Worm (Caenorhabditis elegans) whole organism, L3 larva: ENCODE data around the gene fbxb-40.
A peak's percentile ranks its signal among the peaks of the same experiment; 100 is the strongest.

Experiments
- ZK546.5 ChIP-seq: sonication (generic microtip); optimal IDR thresholded peaks from 2 replicates; lab custom pipeline; 2017; ENCODE audit warnings: missing biosample characterization, missing genetic modification characterization
- aly-2 ChIP-seq: fragments of 150-350 bp; optimal IDR thresholded peaks from 2 replicates; lab custom pipeline; 2014; ENCODE audit warnings: missing biosample characterization, missing genetic modification characterization
- ama-1 ChIP-seq: fragments of 150-350 bp; optimal IDR thresholded peaks from 2 replicates; lab custom pipeline; 2018
- ceh-16 ChIP-seq: sonication (generic microtip); optimal IDR thresholded peaks from 2 replicates; lab custom pipeline; 2017; ENCODE audit warnings: missing biosample characterization, missing genetic modification characterization
- ceh-28 ChIP-seq: fragments of 150-350 bp; optimal IDR thresholded peaks from 2 replicates; lab custom pipeline; 2014; ENCODE audit warnings: missing biosample characterization, missing genetic modification reagents, missing genetic modification characterization
- egl-27 ChIP-seq: sonication (generic microtip); optimal IDR thresholded peaks from 4 replicates; lab custom pipeline; 2017; ENCODE audit warnings: missing biosample characterization, missing genetic modification reagents, missing genetic modification characterization
- egl-5 ChIP-seq: fragments of 150-350 bp; optimal IDR thresholded peaks from 2 replicates; lab custom pipeline; 2017; ENCODE audit warnings: missing biosample characterization, missing genetic modification reagents, missing genetic modification characterization, inconsistent platforms
- elt-1 ChIP-seq: fragments of 150-350 bp; optimal IDR thresholded peaks from 2 replicates; lab custom pipeline; 2014; ENCODE audit warnings: missing biosample characterization, missing genetic modification characterization
- elt-3 ChIP-seq, 3 experiments: fragments of 150-350 bp in 1 of 3; sonication (generic microtip) in 2 of 3; optimal IDR thresholded peaks; 2 replicates in 2 of 3; 4 replicates in 1 of 3; lab custom pipeline; 2014 to 2017; ENCODE audit warnings: missing biosample characterization in 3 of 3, missing genetic modification characterization in 3 of 3
- eor-1 ChIP-seq, 2 experiments: fragments of 150-350 bp; optimal IDR thresholded peaks; 2 replicates each; lab custom pipeline; 2014 to 2018; ENCODE audit warnings: missing biosample characterization in 2 of 2, missing genetic modification characterization in 2 of 2
- fkh-10 ChIP-seq: sonication (generic microtip); optimal IDR thresholded peaks from 2 replicates; lab custom pipeline; 2017; ENCODE audit warnings: missing biosample characterization, missing genetic modification reagents, missing genetic modification characterization
- fos-1 ChIP-seq: fragments of 150-350 bp; optimal IDR thresholded peaks from 2 replicates; lab custom pipeline; 2014; ENCODE audit warnings: missing biosample characterization, missing genetic modification characterization
- hmg-11 ChIP-seq: sonication (generic microtip); optimal IDR thresholded peaks from 2 replicates; lab custom pipeline; 2016; ENCODE audit warnings: missing genetic modification characterization, missing compliant biosample characterization
- lin-15B ChIP-seq: fragments of 150-350 bp; optimal IDR thresholded peaks from 2 replicates; lab custom pipeline; 2014; ENCODE audit warnings: missing biosample characterization, missing genetic modification characterization
- lin-39 ChIP-seq: fragments of 150-350 bp; optimal IDR thresholded peaks from 2 replicates; lab custom pipeline; 2018; ENCODE audit warnings: missing biosample characterization, missing genetic modification reagents, missing genetic modification characterization
- lsy-12 ChIP-seq: sonication (generic microtip); optimal IDR thresholded peaks from 2 replicates; lab custom pipeline; 2016; ENCODE audit warnings: mild to moderate bottlenecking, missing genetic modification characterization, missing compliant biosample characterization
- mdl-1 ChIP-seq: fragments of 150-350 bp; optimal IDR thresholded peaks from 2 replicates; lab custom pipeline; 2014; ENCODE audit warnings: missing biosample characterization, missing genetic modification characterization
- mml-1 ChIP-seq: fragments of 150-350 bp; sonication (generic microtip); optimal IDR thresholded peaks from 3 replicates; lab custom pipeline; 2014; ENCODE audit warnings: missing biosample characterization, missing genetic modification characterization
- nfya-1 ChIP-seq: sonication (generic microtip); optimal IDR thresholded peaks from 2 replicates; lab custom pipeline; 2017; ENCODE audit warnings: missing genetic modification characterization, mild to moderate bottlenecking, missing compliant biosample characterization, antibody characterized with exemption, moderate library complexity; ENCODE audit not compliant: insufficient read depth
- nhr-11 ChIP-seq: fragments of 150-350 bp; optimal IDR thresholded peaks from 2 replicates; lab custom pipeline; 2014; ENCODE audit warnings: missing biosample characterization, missing genetic modification characterization
- nhr-25 ChIP-seq: sonication (generic microtip); optimal IDR thresholded peaks from 2 replicates; lab custom pipeline; 2017; ENCODE audit warnings: missing biosample characterization, missing genetic modification characterization
- nhr-43 ChIP-seq: sonication (generic microtip); optimal IDR thresholded peaks from 2 replicates; lab custom pipeline; 2016; ENCODE audit warnings: mild to moderate bottlenecking, missing genetic modification characterization, missing compliant biosample characterization; ENCODE audit not compliant: poor library complexity, severe bottlenecking
- nhr-67 ChIP-seq: fragments of 150-350 bp; optimal IDR thresholded peaks from 2 replicates; lab custom pipeline; 2014; ENCODE audit warnings: missing biosample characterization, missing genetic modification characterization
- nhr-76 ChIP-seq: fragments of 150-350 bp; sonication (generic microtip); optimal IDR thresholded peaks from 5 replicates; lab custom pipeline; 2014; ENCODE audit warnings: missing biosample characterization, missing genetic modification characterization
- nhr-77 ChIP-seq: fragments of 150-350 bp; optimal IDR thresholded peaks from 2 replicates; lab custom pipeline; 2014; ENCODE audit warnings: missing biosample characterization, missing genetic modification characterization
- pha-4 ChIP-seq: fragments of 150-350 bp; optimal IDR thresholded peaks from 2 replicates; lab custom pipeline; 2014; ENCODE audit warnings: missing biosample characterization, missing genetic modification reagents, missing genetic modification characterization
- pqm-1 ChIP-seq: fragments of 150-350 bp; optimal IDR thresholded peaks from 2 replicates; lab custom pipeline; 2017; ENCODE audit warnings: missing biosample characterization, missing genetic modification characterization, inconsistent platforms
- sea-2 ChIP-seq: fragments of 150-350 bp; sonication (generic microtip); optimal IDR thresholded peaks from 4 replicates; lab custom pipeline; 2014; ENCODE audit warnings: missing biosample characterization, missing genetic modification reagents, missing genetic modification characterization
- skn-1 ChIP-seq: fragments of 150-350 bp; optimal IDR thresholded peaks from 2 replicates; lab custom pipeline; 2014; ENCODE audit warnings: missing biosample characterization, missing genetic modification characterization
- snpc-4 ChIP-seq: fragments of 150-350 bp; optimal IDR thresholded peaks from 2 replicates; lab custom pipeline; 2014; ENCODE audit warnings: missing biosample characterization, missing genetic modification characterization
- tbx-2 ChIP-seq: sonication (generic microtip); optimal IDR thresholded peaks from 2 replicates; lab custom pipeline; 2016; ENCODE audit warnings: mild to moderate bottlenecking, missing genetic modification characterization, missing compliant biosample characterization
- unc-62 ChIP-seq: fragments of 150-350 bp; sonication (generic microtip); optimal IDR thresholded peaks from 4 replicates; lab custom pipeline; 2014; ENCODE audit warnings: missing biosample characterization, missing genetic modification reagents, missing genetic modification characterization
- ztf-4 ChIP-seq: fragments of 150-350 bp; optimal IDR thresholded peaks from 2 replicates; lab custom pipeline; 2014; ENCODE audit warnings: missing biosample characterization, missing genetic modification characterization

Gene fbxb-40

DNA sequence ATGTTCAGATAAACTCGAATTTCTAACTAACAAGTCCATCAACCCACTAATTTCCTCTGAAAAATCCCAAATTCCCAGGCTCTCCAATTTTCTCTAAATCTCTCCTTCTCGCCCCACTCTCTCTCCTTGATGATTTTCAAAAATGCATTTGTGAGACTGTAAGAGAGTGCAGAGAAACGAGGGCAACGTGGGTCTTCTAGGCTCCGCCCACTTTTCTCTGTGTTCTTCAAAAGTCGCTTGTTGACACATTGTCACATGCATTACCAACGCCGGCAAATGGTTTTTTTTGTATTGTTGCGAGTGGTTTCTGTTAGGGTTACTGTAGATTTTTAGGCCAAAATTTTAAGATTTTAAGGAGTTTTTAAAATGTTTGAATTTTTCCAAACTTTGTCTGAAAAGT lies 36.7 kb upstream of the fbxb-40 start (continued):
- TF ChIP-seq ceh-28 (tag; lab: Kevin White, UChicago), result no peak
- peak; percentile 15 for TF ChIP-seq nfya-1 (tag; lab: Kevin White, UChicago)
- TF ChIP-seq ztf-4 (tag; lab: Kevin White, UChicago), result no peak
- TF ChIP-seq nhr-43 (tag; lab: Kevin White, UChicago), result no peak

DNA sequence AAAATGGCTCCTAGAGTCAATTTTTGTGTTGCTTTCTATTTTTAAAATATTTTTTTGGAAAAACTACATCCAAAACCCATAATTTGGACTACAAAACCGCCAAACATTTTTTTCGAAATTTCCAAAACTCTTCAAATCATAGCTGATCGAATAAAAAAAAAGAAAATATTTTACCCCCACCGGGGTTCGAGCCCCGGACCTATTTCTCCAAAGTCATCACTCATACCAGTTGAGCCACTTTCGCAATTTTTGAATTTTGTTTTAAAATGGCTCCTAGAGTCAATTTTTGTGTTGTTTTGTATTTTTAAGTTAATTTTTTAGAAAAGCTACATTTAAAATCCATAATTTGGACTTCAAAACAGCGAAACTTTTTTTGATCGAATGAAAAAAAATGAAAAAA lies 35.8 kb upstream of the fbxb-40 start:
- TF ChIP-seq pqm-1 (tag; lab: Kevin White, UChicago) (no peak), skn-1 (tag; lab: Kevin White, UChicago) (no peak), fkh-10 (GFP tag; lab: Kevin White, UChicago) (no peak)

DNA sequence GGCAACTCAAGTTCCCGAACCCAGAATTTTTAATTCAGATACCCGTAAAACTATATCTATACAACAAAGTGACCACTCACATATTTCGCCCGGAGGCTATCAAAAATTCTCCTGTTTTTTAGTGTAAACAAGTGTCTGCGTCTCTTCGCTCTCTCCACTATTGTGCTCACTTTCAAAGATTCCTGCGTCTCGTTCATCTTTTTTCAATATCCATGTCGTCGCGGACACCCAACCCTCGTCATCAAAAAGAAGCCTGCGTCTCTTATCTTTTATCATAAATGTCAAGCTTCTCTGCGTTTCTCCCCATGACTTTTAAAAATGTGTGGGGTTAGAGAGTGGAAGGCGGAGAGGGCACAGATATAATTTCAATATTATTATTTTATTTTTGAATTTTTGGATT lies 35.1 kb upstream of the fbxb-40 start:
- TF ChIP-seq mdl-1 (no peak), pha-4 (tag; lab: Kevin White, UChicago) (peak; percentile 35), nhr-11 (tag; lab: Kevin White, UChicago) (no peak), egl-5 (tag; lab: Kevin White, UChicago) (peak; percentile 57), eor-1 (tag; optimal IDR thresholded peaks at IDR 0.05; lab: Kevin White, UChicago) (no peak), elt-1 (no peak), tbx-2 (tag; lab: Kevin White, UChicago) (no peak), fkh-10 (GFP tag; lab: Kevin White, UChicago) (no peak), lin-39 (tag; lab: Kevin White, UChicago) (peak; percentile 11), fos-1 (tag; lab: Kevin White, UChicago) (no peak), nhr-67 (tag; lab: Kevin White, UChicago) (no peak), aly-2 (tag; lab: Kevin White, UChicago) (no peak), skn-1 (tag; lab: Kevin White, UChicago) (peak; percentile 81), nhr-25 (no peak), ZK546.5 (no peak), ama-1 (lab: Kevin White, UChicago) (no peak), sea-2 (GFP tag; lab: Kevin White, UChicago) (no peak), unc-62 (no peak), lin-15B (tag; lab: Kevin White, UChicago) (peak; percentile 10), elt-3 (tag; optimal IDR thresholded peaks at IDR 0.05; lab: Kevin White, UChicago) (no peak), hmg-11 (tag; lab: Kevin White, UChicago) (peak; percentile 59), snpc-4 (tag; lab: Kevin White, UChicago) (peak; percentile 32), nhr-77 (no peak), ztf-4 (tag; lab: Kevin White, UChicago) (no peak), nfya-1 (tag; lab: Kevin White, UChicago) (peak; percentile 61), nhr-76 (tag; lab: Kevin White, UChicago) (no peak), ceh-16 (no peak)

DNA sequence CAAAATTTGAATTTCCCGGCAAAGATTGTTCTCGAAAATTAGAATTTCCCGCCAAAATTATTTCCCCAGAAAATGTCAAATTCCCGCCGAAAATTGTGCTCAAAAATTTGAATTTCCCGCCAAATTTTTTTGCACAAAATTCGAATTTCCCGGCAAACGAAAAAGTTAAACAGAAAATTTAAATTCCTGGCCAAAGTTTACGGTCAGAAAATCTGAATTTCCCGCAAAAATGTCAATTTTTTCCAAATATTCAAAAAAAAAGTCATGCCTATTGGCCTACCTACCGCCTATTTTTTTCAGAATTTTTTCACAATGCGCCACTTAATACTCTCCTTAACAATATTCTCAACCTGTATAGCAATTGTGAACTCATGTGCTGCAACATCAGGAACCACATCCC lies 33.1 kb upstream of the fbxb-40 start, which contains the start of gene K02E7.1:
K02E7.1 (plus strand) TSS at position 301 of the 400 bp plus-strand sequence.
- TF ChIP-seq snpc-4 (tag; lab: Kevin White, UChicago), result no peak
- no peak for TF ChIP-seq elt-3 (tag; optimal IDR thresholded peaks at IDR 0.05; lab: Kevin White, UChicago)
- no peak for TF ChIP-seq hmg-11 (tag; lab: Kevin White, UChicago)
- TF ChIP-seq pha-4 (tag; lab: Kevin White, UChicago), result no peak
- TF ChIP-seq lsy-12, result no peak
- TF ChIP-seq mml-1 (tag; lab: Kevin White, UChicago), result no peak
- TF ChIP-seq lin-15B (tag; lab: Kevin White, UChicago), result no peak

DNA sequence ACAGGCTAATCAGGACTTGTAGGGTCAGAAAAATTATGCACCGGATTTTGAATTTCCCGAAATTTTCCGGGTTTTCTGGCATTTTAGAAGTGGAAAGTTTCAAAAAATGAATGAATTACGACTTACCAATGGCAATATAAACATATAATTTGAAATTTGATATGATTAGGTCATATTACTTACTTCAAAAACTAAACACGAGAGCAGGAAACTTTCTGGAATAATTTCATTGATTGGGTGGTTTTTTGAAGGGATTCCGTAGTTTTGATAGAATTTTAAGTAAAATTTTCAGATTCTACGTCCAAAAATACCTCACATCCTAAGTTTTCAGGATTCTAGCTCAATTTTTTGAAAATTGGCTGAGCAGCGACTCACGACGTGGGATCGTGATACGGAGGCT lies 25.7 kb upstream of the fbxb-40 start, which contains the start of gene K02E7.11:
K02E7.11 (minus strand) TSS at position 101 of the 400 bp plus-strand sequence.
- no peak for TF ChIP-seq fkh-10 (GFP tag; lab: Kevin White, UChicago)
- TF ChIP-seq egl-5 (tag; lab: Kevin White, UChicago), result no peak
- TF ChIP-seq hmg-11 (tag; lab: Kevin White, UChicago), result no peak
- no peak for TF ChIP-seq nhr-77
- no peak for TF ChIP-seq egl-27 (tag; lab: Kevin White, UChicago)
- no peak for TF ChIP-seq pha-4 (tag; lab: Kevin White, UChicago)
- TF ChIP-seq eor-1 (tag; optimal IDR thresholded peaks at IDR 0.05; lab: Kevin White, UChicago), result no peak
- TF ChIP-seq, all 47 proteins: peak for 0
